Worm (Caenorhabditis elegans) whole organism, L2 larva: ENCODE data around the gene srw-14.

Source experiments
- R02D3.7 ChIP-seq: fragments of 150-350 bp; optimal IDR thresholded peaks from 2 replicates; lab custom pipeline; 2014; ENCODE audit warnings: missing biosample characterization, missing genetic modification characterization
- ama-1 ChIP-seq: fragments of 150-350 bp; optimal IDR thresholded peaks from 2 replicates; lab custom pipeline; 2018; ENCODE audit warnings: inconsistent platforms
- unc-39 ChIP-seq: fragments of 150-350 bp; optimal IDR thresholded peaks from 2 replicates; lab custom pipeline; 2014; ENCODE audit warnings: missing biosample characterization, missing genetic modification characterization
- ztf-11 ChIP-seq: sonication (generic microtip); optimal IDR thresholded peaks from 2 replicates; lab custom pipeline; 2017; ENCODE audit warnings: missing biosample characterization, missing genetic modification characterization

- TF ChIP-seq ztf-11 (no peak), R02D3.7 (tag; lab: Kevin White, UChicago) (no peak), unc-39 (tag; lab: Kevin White, UChicago) (no peak), ama-1 (peak; percentile 89)
Observed at ce11 chrV:15190903-15191302, 34.8 kb upstream of the srw-14 start, which contains the start of gene Y75B12B.11.
